Worm (Caenorhabditis elegans) whole organism, young adult: ENCODE measurements around the gene ints-11.

Experiments
- B0019.2 ChIP-seq: fragments of 200-800 bp; sonication (Bioruptor generic); conservative IDR thresholded peaks from 2 replicates; pipeline ENCODE4 v1.3.6; 2022; ENCODE audit warnings: missing genetic modification reagents, missing genetic modification characterization, missing compliant biosample characterization
- C06A6.2 ChIP-seq: fragments of 200-800 bp; sonication (Bioruptor generic); conservative IDR thresholded peaks from 2 replicates; pipeline ENCODE4 v1.3.6; 2022; ENCODE audit warnings: missing genetic modification characterization, missing compliant biosample characterization
- F22D6.2 ChIP-seq: sonication (generic microtip); optimal IDR thresholded peaks from 2 replicates; lab custom pipeline; 2016; ENCODE audit warnings: mild to moderate bottlenecking, missing genetic modification characterization, missing compliant biosample characterization
- K12H6.12 ChIP-seq: fragments of 200-800 bp; sonication (Bioruptor generic); optimal IDR thresholded peaks from 2 replicates; lab custom pipeline; 2018; ENCODE audit warnings: mild to moderate bottlenecking, missing genetic modification characterization, missing compliant biosample characterization
- T07F8.4 ChIP-seq: sonication (generic microtip); optimal IDR thresholded peaks from 2 replicates; lab custom pipeline; 2016; ENCODE audit warnings: mild to moderate bottlenecking, missing genetic modification characterization, moderate library complexity, missing compliant biosample characterization
- Y53G8AR.9 ChIP-seq: fragments of 200-800 bp; sonication (Bioruptor generic); conservative IDR thresholded peaks from 2 replicates; pipeline ENCODE4 v1.3.6; 2022; ENCODE audit warnings: missing genetic modification reagents, missing genetic modification characterization, missing compliant biosample characterization
- Y79H2A.3 ChIP-seq: fragments of 200-800 bp; sonication (Bioruptor generic); conservative IDR thresholded peaks from 2 replicates; pipeline ENCODE4 v1.3.6; 2022; ENCODE audit warnings: missing genetic modification reagents, missing genetic modification characterization, missing compliant biosample characterization
- Y95B8A.8 ChIP-seq: fragments of 200-800 bp; sonication (Bioruptor generic); IDR thresholded peaks from 2 replicates; pipeline ENCODE4 v1.3.6; 2022; ENCODE audit warnings: missing genetic modification reagents, missing genetic modification characterization, missing compliant biosample characterization
- ZK185.1 ChIP-seq: sonication (generic microtip); optimal IDR thresholded peaks from 2 replicates; lab custom pipeline; 2016; ENCODE audit warnings: mild to moderate bottlenecking, missing genetic modification characterization, missing compliant biosample characterization; ENCODE audit not compliant: poor library complexity, severe bottlenecking
- akir-1 ChIP-seq: fragments of 200-800 bp; sonication (Bioruptor generic); optimal IDR thresholded peaks from 2 replicates; lab custom pipeline; 2018; ENCODE audit warnings: mild to moderate bottlenecking, missing genetic modification characterization, moderate library complexity, missing compliant biosample characterization
- ama-1 ChIP-seq, 3 experiments: fragments of 150-350 bp in 1 of 3; sonication (generic microtip) in 2 of 3; optimal IDR thresholded peaks; 2 replicates each; lab custom pipeline; 2014 to 2018; ENCODE audit warnings: missing biosample characterization in 2 of 3, missing genetic modification characterization in 2 of 3, missing genetic modification reagents in 2 of 3
- aptf-2 ChIP-seq: fragments of 200-800 bp; sonication (Bioruptor generic); conservative IDR thresholded peaks from 2 replicates; pipeline ENCODE4 v1.3.6; 2022; ENCODE audit warnings: missing genetic modification reagents, missing genetic modification characterization, missing compliant biosample characterization
- aptf-3 ChIP-seq: fragments of 200-800 bp; sonication (Bioruptor generic); IDR thresholded peaks from 2 replicates; pipeline ENCODE4 v1.3.6; 2022; ENCODE audit warnings: missing genetic modification characterization, missing compliant biosample characterization
- atf-7 ChIP-seq: sonication (generic microtip); optimal IDR thresholded peaks from 2 replicates; lab custom pipeline; 2017; ENCODE audit warnings: mild to moderate bottlenecking, missing genetic modification characterization, missing compliant biosample characterization
- attf-6 ChIP-seq: fragments of 200-800 bp; sonication (Bioruptor generic); IDR thresholded peaks from 2 replicates; pipeline ENCODE4 v1.3.6; 2022; ENCODE audit warnings: missing genetic modification reagents, missing genetic modification characterization, missing compliant biosample characterization
- bed-2 ChIP-seq: fragments of 200-800 bp; sonication (Bioruptor generic); IDR thresholded peaks from 2 replicates; pipeline ENCODE4 v1.3.6; 2022; ENCODE audit warnings: missing genetic modification reagents, missing genetic modification characterization, missing compliant biosample characterization
- ccch-3 ChIP-seq: fragments of 200-800 bp; sonication (Bioruptor generic); optimal IDR thresholded peaks from 2 replicates; lab custom pipeline; 2018; ENCODE audit warnings: mild to moderate bottlenecking, missing genetic modification characterization, missing compliant biosample characterization
- ceh-40 ChIP-seq: fragments of 200-800 bp; sonication (Bioruptor generic); IDR thresholded peaks from 2 replicates; pipeline ENCODE4 v1.3.6; 2022; ENCODE audit warnings: missing genetic modification characterization, missing compliant biosample characterization
- ceh-91 ChIP-seq: fragments of 200-800 bp; sonication (Bioruptor generic); IDR thresholded peaks from 2 replicates; pipeline ENCODE4 v1.3.6; 2022; ENCODE audit warnings: missing genetic modification reagents, missing genetic modification characterization, missing compliant biosample characterization
- chd-7 ChIP-seq: sonication (generic microtip); optimal IDR thresholded peaks from 2 replicates; lab custom pipeline; 2016; ENCODE audit warnings: mild to moderate bottlenecking, missing genetic modification characterization, moderate library complexity, missing compliant biosample characterization
- dox-1 ChIP-seq: fragments of 200-800 bp; sonication (Bioruptor generic); IDR thresholded peaks from 2 replicates; pipeline ENCODE4 v1.3.6; 2022; ENCODE audit warnings: missing genetic modification reagents, missing genetic modification characterization, missing compliant biosample characterization
- efl-1 ChIP-seq: fragments of 150-350 bp; optimal IDR thresholded peaks from 2 replicates; lab custom pipeline; 2014; ENCODE audit warnings: missing biosample characterization, missing genetic modification reagents, missing genetic modification characterization
- egl-18 ChIP-seq: fragments of 200-800 bp; sonication (Bioruptor generic); IDR thresholded peaks from 2 replicates; pipeline ENCODE4 v1.3.6; 2022; ENCODE audit warnings: missing genetic modification reagents, missing genetic modification characterization, missing compliant biosample characterization
- gei-17 ChIP-seq: fragments of 200-800 bp; sonication (Bioruptor generic); optimal IDR thresholded peaks from 2 replicates; lab custom pipeline; 2018; ENCODE audit warnings: mild to moderate bottlenecking, missing genetic modification characterization, missing compliant biosample characterization
- hmg-1.2 ChIP-seq: fragments of 200-800 bp; sonication (Bioruptor generic); IDR thresholded peaks from 2 replicates; pipeline ENCODE4 v1.3.6; 2022; ENCODE audit warnings: missing genetic modification reagents, missing genetic modification characterization, missing compliant biosample characterization
- hrde-1 ChIP-seq: sonication (generic microtip); optimal IDR thresholded peaks from 2 replicates; lab custom pipeline; 2016; ENCODE audit warnings: missing genetic modification characterization, mild to moderate bottlenecking, missing compliant biosample characterization, moderate library complexity, missing genotype, missing genetic modification reagents, borderline replicate concordance
- let-607 ChIP-seq, 2 experiments: fragments of 200-800 bp in 1 of 2; sonication (Bioruptor generic) in 1 of 2; sonication (generic microtip) in 1 of 2; optimal IDR thresholded peaks; 2 replicates each; lab custom pipeline; 2016 to 2018; ENCODE audit warnings: mild to moderate bottlenecking in 2 of 2, missing compliant biosample characterization in 2 of 2, missing genetic modification characterization in 2 of 2, moderate library complexity in 2 of 2, missing genotype in 1 of 2
- lin-40 ChIP-seq: sonication (generic microtip); optimal IDR thresholded peaks from 2 replicates; lab custom pipeline; 2016; ENCODE audit warnings: missing genetic modification characterization, mild to moderate bottlenecking, missing compliant biosample characterization, missing genotype, missing genetic modification reagents
- lsl-1 ChIP-seq: fragments of 200-800 bp; sonication (Bioruptor generic); optimal IDR thresholded peaks from 2 replicates; lab custom pipeline; 2018; ENCODE audit warnings: mild to moderate bottlenecking, missing genetic modification characterization, moderate library complexity, missing compliant biosample characterization
- madf-3 ChIP-seq: fragments of 200-800 bp; sonication (Bioruptor generic); IDR thresholded peaks from 2 replicates; pipeline ENCODE4 v1.3.6; 2022; ENCODE audit warnings: missing genetic modification reagents, missing genetic modification characterization, missing compliant biosample characterization
- madf-6 ChIP-seq: fragments of 200-800 bp; sonication (Bioruptor generic); IDR thresholded peaks from 2 replicates; pipeline ENCODE4 v1.3.6; 2022; ENCODE audit warnings: missing genetic modification reagents, missing genetic modification characterization, missing compliant biosample characterization
- mes-4 ChIP-seq: sonication (generic microtip); optimal IDR thresholded peaks from 2 replicates; lab custom pipeline; 2016; ENCODE audit warnings: missing genotype, missing genetic modification characterization, missing compliant biosample characterization
- rcor-1 ChIP-seq: fragments of 200-800 bp; sonication (Bioruptor generic); IDR thresholded peaks from 2 replicates; pipeline ENCODE4 v1.3.6; 2022; ENCODE audit warnings: missing genetic modification reagents, missing genetic modification characterization, missing compliant biosample characterization
- repo-1 ChIP-seq: sonication (generic microtip); optimal IDR thresholded peaks from 2 replicates; lab custom pipeline; 2017; ENCODE audit warnings: mild to moderate bottlenecking, missing genetic modification characterization, missing compliant biosample characterization
- rpc-1 ChIP-seq, 2 experiments: fragments of 150-350 bp in 1 of 2; sonication (generic microtip) in 1 of 2; optimal IDR thresholded peaks; 2 replicates each; lab custom pipeline; 2014 to 2018; ENCODE audit warnings: missing biosample characterization in 1 of 2, missing genetic modification characterization in 1 of 2, missing genetic modification reagents in 1 of 2, missing genotype in 1 of 2
- snpc-4 ChIP-seq, 5 experiments: fragments of 150-350 bp in 1 of 5; sonication (generic microtip) in 4 of 5; optimal IDR thresholded peaks; 2 replicates each; lab custom pipeline; 2014 to 2018; ENCODE audit warnings: missing genetic modification characterization in 5 of 5, missing biosample characterization in 3 of 5, antibody characterized with exemption in 2 of 5, mild to moderate bottlenecking in 2 of 5, missing compliant biosample characterization in 2 of 5, missing genotype in 2 of 5, moderate library complexity in 2 of 5, missing genetic modification reagents in 1 of 5
- somi-1 ChIP-seq: fragments of 200-800 bp; sonication (Bioruptor generic); optimal IDR thresholded peaks from 2 replicates; lab custom pipeline; 2018; ENCODE audit warnings: mild to moderate bottlenecking, missing genetic modification characterization, missing compliant biosample characterization
- sptf-2 ChIP-seq: fragments of 200-800 bp; sonication (Bioruptor generic); optimal IDR thresholded peaks from 2 replicates; lab custom pipeline; 2018; ENCODE audit warnings: mild to moderate bottlenecking, missing genetic modification characterization, missing compliant biosample characterization
- tbp1 ChIP-seq: fragments of 200-800 bp; sonication (Bioruptor generic); optimal IDR thresholded peaks from 2 replicates; lab custom pipeline; 2018; ENCODE audit warnings: mild to moderate bottlenecking, missing genetic modification characterization, missing compliant biosample characterization
- unc-130 ChIP-seq: sonication (generic microtip); optimal IDR thresholded peaks from 2 replicates; lab custom pipeline; 2016; ENCODE audit warnings: missing genetic modification reagents, missing genetic modification characterization, missing compliant biosample characterization
- ztf-18 ChIP-seq: sonication (generic microtip); optimal IDR thresholded peaks from 2 replicates; lab custom pipeline; 2016; ENCODE audit warnings: missing genotype, mild to moderate bottlenecking, missing genetic modification characterization, missing compliant biosample characterization
- ztf-25 ChIP-seq: fragments of 200-800 bp; sonication (Bioruptor generic); IDR thresholded peaks from 2 replicates; pipeline ENCODE4 v1.3.6; 2022; ENCODE audit warnings: missing genetic modification reagents, missing genetic modification characterization, missing compliant biosample characterization
- ztf-26 ChIP-seq: sonication (generic microtip); optimal IDR thresholded peaks from 2 replicates; lab custom pipeline; 2017; ENCODE audit warnings: missing genetic modification characterization, missing compliant biosample characterization
- ztf-6 ChIP-seq: fragments of 200-800 bp; sonication (Bioruptor generic); IDR thresholded peaks from 2 replicates; pipeline ENCODE4 v1.3.6; 2022; ENCODE audit warnings: missing genetic modification reagents, missing genetic modification characterization, missing compliant biosample characterization

ints-11 gene

DNA sequence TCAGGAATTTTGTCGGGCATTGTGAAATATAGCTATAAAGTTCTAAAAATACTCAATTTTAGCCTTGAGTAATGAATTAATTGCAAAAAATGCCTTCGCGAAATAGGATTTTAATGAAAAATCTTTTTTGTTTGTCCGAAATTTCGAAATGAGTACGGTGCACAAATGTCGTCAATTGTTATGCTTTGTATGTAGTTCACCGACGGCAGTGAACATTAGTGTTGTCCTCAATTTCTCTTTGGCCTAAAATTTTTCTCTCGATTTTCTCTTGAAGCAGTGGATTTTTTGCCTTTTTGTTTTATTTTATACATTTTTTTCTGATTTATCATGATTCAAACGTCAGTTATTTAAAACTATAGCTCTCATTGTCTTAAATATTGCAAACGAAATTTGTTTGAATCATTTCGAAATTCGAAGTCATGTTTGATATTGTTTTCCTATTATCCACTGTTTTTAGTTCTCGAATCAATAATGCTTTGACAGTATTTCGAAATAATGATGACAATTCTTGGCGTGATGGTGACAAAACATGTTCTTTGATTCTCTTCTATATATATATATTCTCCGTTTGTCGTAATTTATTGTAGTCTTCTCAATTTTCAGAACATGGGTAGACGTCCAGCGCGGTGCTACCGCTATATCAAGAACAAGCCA lies at the start of gene ints-11, which contains the start of gene rpl-10 (continued):
- no peak for TF ChIP-seq hrde-1
- TF ChIP-seq lsl-1 (GFP tag; lab: Kevin White, UChicago), result peak; percentile 15
- no peak for TF ChIP-seq madf-6 (GFP tag; lab: Robert Waterston, UW)
- TF ChIP-seq atf-7, result no peak
- TF ChIP-seq ccch-3 (GFP tag; lab: Kevin White, UChicago), result no peak
- no peak for TF ChIP-seq gei-17 (GFP tag; lab: Kevin White, UChicago)
- TF ChIP-seq bed-2 (GFP tag; lab: Robert Waterston, UW), result no peak
- no peak for TF ChIP-seq ztf-6 (GFP tag; lab: Robert Waterston, UW)
- no peak for TF ChIP-seq aptf-2 (GFP tag; lab: Robert Waterston, UW)

DNA sequence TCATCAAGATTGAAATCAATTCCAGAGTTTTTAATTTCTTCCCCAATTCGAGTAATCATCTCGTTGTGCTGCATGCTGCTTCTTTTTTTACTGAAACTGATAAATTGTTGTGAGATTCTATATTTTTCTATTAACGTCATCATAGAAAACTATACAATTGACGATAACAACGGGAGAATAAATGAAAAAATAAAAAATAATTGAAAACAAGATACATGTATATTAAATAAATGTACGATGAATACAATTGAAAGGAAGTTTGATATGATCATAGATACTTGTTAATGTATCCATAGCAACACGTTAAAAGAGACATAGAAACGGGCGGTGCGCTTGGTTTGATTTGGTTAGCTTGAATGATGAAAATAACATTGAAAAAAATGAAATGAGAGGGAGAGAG lies 47.2 kb upstream of the ints-11 start, which contains the start of gene T05C12.8:
T05C12.8 (minus strand) TSS at position 101 of the 400 bp plus-strand sequence.
- TF ChIP-seq Y53G8AR.9 (GFP tag; lab: Robert Waterston, UW), result no peak
- no peak for TF ChIP-seq Y95B8A.8 (GFP tag; lab: Robert Waterston, UW)
- TF ChIP-seq ztf-18 (tag; lab: Kevin White, UChicago), result no peak
- TF ChIP-seq T07F8.4 (tag; lab: Kevin White, UChicago), result no peak
- no peak for TF ChIP-seq tbp1
- no peak for TF ChIP-seq aptf-3 (GFP tag; lab: Robert Waterston, UW)
- TF ChIP-seq ztf-26 (tag; lab: Kevin White, UChicago), result no peak
- TF ChIP-seq attf-6 (GFP tag; lab: Robert Waterston, UW), result no peak
- no peak for TF ChIP-seq efl-1
- TF ChIP-seq rpc-1 (optimal IDR thresholded peaks at IDR 0.05; lab: Kevin White, UChicago), result no peak
- no peak for TF ChIP-seq rpc-1 (tag; optimal IDR thresholded peaks at IDR 0.05; lab: Kevin White, UChicago)
- no peak for TF ChIP-seq madf-3 (GFP tag; lab: Robert Waterston, UW)
- TF ChIP-seq egl-18 (GFP tag; lab: Robert Waterston, UW), result no peak
- TF ChIP-seq C06A6.2, result no peak
- TF ChIP-seq akir-1, result no peak
- TF ChIP-seq lin-40, result no peak
- TF ChIP-seq sptf-2 (GFP tag; lab: Kevin White, UChicago), result no peak
- TF ChIP-seq somi-1 (GFP tag; lab: Kevin White, UChicago), result no peak
- no peak for TF ChIP-seq ceh-91 (GFP tag; lab: Robert Waterston, UW)
- TF ChIP-seq K12H6.12 (tag; lab: Kevin White, UChicago), result no peak
- TF ChIP-seq, all 124 proteins: peak for 0

ce11 chrII:8187516-8187915 lies 44.2 kb upstream of the ints-11 start:
- TF ChIP-seq ztf-6 (GFP tag; lab: Robert Waterston, UW) (no peak), B0019.2 (GFP tag; lab: Robert Waterston, UW) (no peak), ama-1 (optimal IDR thresholded peaks at IDR 0.05; lab: Kevin White, UChicago) (no peak), ama-1 (GFP tag; optimal IDR thresholded peaks at IDR 0.05; lab: Kevin White, UChicago) (peak in 1 of 2 experiments; percentile 33), chd-7 (no peak), ZK185.1 (peak; percentile 9), ztf-25 (no peak), dox-1 (GFP tag; lab: Robert Waterston, UW) (no peak), mes-4 (tag; lab: Kevin White, UChicago) (peak; percentile 21), attf-6 (GFP tag; lab: Robert Waterston, UW) (0 out of 2 replicates have a peak, but pooled peaks have one; percentile 10), rcor-1 (no peak), Y53G8AR.9 (GFP tag; lab: Robert Waterston, UW) (peak; percentile 78), let-607 (tag; optimal IDR thresholded peaks at IDR 0.05; lab: Kevin White, UChicago) (no peak), snpc-4 (GFP tag; optimal IDR thresholded peaks at IDR 0.05; lab: Kevin White, UChicago) (no peak), snpc-4 (tag; optimal IDR thresholded peaks at IDR 0.05; lab: Kevin White, UChicago) (peak in 1 of 4 experiments; percentile 1), unc-130 (GFP tag; lab: Kevin White, UChicago) (no peak), repo-1 (tag; lab: Kevin White, UChicago) (no peak), madf-6 (GFP tag; lab: Robert Waterston, UW) (peak; percentile 60), Y79H2A.3 (no peak), ceh-40 (no peak), F22D6.2 (tag; lab: Kevin White, UChicago) (no peak), ceh-91 (GFP tag; lab: Robert Waterston, UW) (no peak), hmg-1.2 (GFP tag; lab: Robert Waterston, UW) (no peak; the same call in 1 of the 2 replicates)
